Fruit fly (Drosophila melanogaster) whole organism, embryonic: ENCODE data around the gene Pka-C1.

Experiments
- Abd-B ChIP-seq: fragments of 200-800 bp; sonication (Bioruptor generic); optimal IDR thresholded peaks from 2 replicates; lab custom pipeline; 2018; ENCODE audit warnings: missing biosample characterization, mild to moderate bottlenecking, missing genetic modification characterization, moderate library complexity
- Atf3 ChIP-seq: fragments of 200-800 bp; sonication (Bioruptor generic); optimal IDR thresholded peaks from 3 replicates; lab custom pipeline; 2016; ENCODE audit warnings: missing biosample characterization, missing genetic modification characterization
- Blimp-1 ChIP-seq: fragments of 200-800 bp; sonication (Bioruptor generic); optimal IDR thresholded peaks from 3 replicates; lab custom pipeline; 2018; ENCODE audit warnings: missing biosample characterization, missing genetic modification characterization, mild to moderate bottlenecking, moderate library complexity, missing genetic modification reagents
- CG10321 ChIP-seq: fragments of 200-800 bp; sonication (Bioruptor generic); IDR thresholded peaks from 2 replicates; pipeline ENCODE4 v1.3.6; 2022; ENCODE audit warnings: missing biosample characterization, missing genetic modification characterization
- CG10366 ChIP-seq: fragments of 200-800 bp; sonication (Bioruptor generic); IDR thresholded peaks from 2 replicates; pipeline ENCODE4 v1.3.6; 2022; ENCODE audit warnings: missing biosample characterization, missing genetic modification characterization
- CG11504 ChIP-seq: fragments of 200-800 bp; sonication (Bioruptor generic); optimal IDR thresholded peaks from 3 replicates; lab custom pipeline; 2019; ENCODE audit warnings: missing biosample characterization, mild to moderate bottlenecking, missing genetic modification characterization, moderate library complexity
- CG11723 ChIP-seq: fragments of 200-800 bp; sonication (Bioruptor generic); optimal IDR thresholded peaks from 2 replicates; lab custom pipeline; 2017; ENCODE audit warnings: missing biosample characterization, mild to moderate bottlenecking, missing genetic modification characterization
- CG13296 ChIP-seq: fragments of 200-800 bp; sonication (Bioruptor generic); optimal IDR thresholded peaks from 3 replicates; lab custom pipeline; 2018; ENCODE audit warnings: missing biosample characterization, mild to moderate bottlenecking, missing genetic modification characterization
- CG14710 ChIP-seq: fragments of 200-800 bp; sonication (Bioruptor generic); optimal IDR thresholded peaks from 3 replicates; lab custom pipeline; 2019; ENCODE audit warnings: missing biosample characterization, mild to moderate bottlenecking, missing genetic modification characterization, moderate library complexity
- CG1603 ChIP-seq: fragments of 200-800 bp; sonication (Bioruptor generic); optimal IDR thresholded peaks from 2 replicates; lab custom pipeline; 2019; ENCODE audit warnings: missing biosample characterization, mild to moderate bottlenecking, missing genetic modification characterization, moderate library complexity
- CG16815 ChIP-seq: fragments of 200-800 bp; sonication (Bioruptor generic); optimal IDR thresholded peaks from 3 replicates; lab custom pipeline; 2017; ENCODE audit warnings: missing biosample characterization, mild to moderate bottlenecking, missing genetic modification characterization
- CG2129 ChIP-seq: fragments of 200-800 bp; sonication (Bioruptor generic); IDR thresholded peaks from 2 replicates; pipeline ENCODE4 v1.3.6; 2022; ENCODE audit warnings: missing biosample characterization, missing genetic modification characterization; ENCODE audit not compliant: partially characterized antibody
- CG6765 ChIP-seq: fragments of 200-800 bp; sonication (Bioruptor generic); optimal IDR thresholded peaks from 3 replicates; lab custom pipeline; 2017; ENCODE audit warnings: missing biosample characterization, mild to moderate bottlenecking, missing genetic modification characterization
- CG7271 ChIP-seq: fragments of 200-800 bp; sonication (Bioruptor generic); optimal IDR thresholded peaks from 2 replicates; lab custom pipeline; 2018; ENCODE audit warnings: missing biosample characterization, mild to moderate bottlenecking, missing genetic modification characterization, moderate library complexity
- CG8359 ChIP-seq: fragments of 200-800 bp; sonication (Bioruptor generic); optimal IDR thresholded peaks from 2 replicates; lab custom pipeline; 2017; ENCODE audit warnings: missing biosample characterization, mild to moderate bottlenecking, missing genetic modification characterization, borderline replicate concordance
- CG9727 ChIP-seq: fragments of 200-800 bp; sonication (Bioruptor generic); optimal IDR thresholded peaks from 3 replicates; lab custom pipeline; 2017; ENCODE audit warnings: missing biosample characterization, mild to moderate bottlenecking, missing genetic modification characterization
- CrebB ChIP-seq: fragments of 200-800 bp; sonication (Bioruptor generic); optimal IDR thresholded peaks from 3 replicates; lab custom pipeline; 2018; ENCODE audit warnings: missing biosample characterization, mild to moderate bottlenecking, missing genetic modification characterization
- Dref ChIP-seq: fragments of 200-800 bp; sonication (Bioruptor generic); IDR thresholded peaks from 2 replicates; pipeline ENCODE4 v1.3.6; 2022; ENCODE audit warnings: missing biosample characterization, missing genetic modification characterization
- Ets65A ChIP-seq: fragments of 200-800 bp; sonication (Bioruptor generic); peaks from one replicate; lab custom pipeline; 2016; ENCODE audit warnings: missing biosample characterization, missing genetic modification characterization
- HHEX ChIP-seq: fragments of 200-800 bp; sonication (Bioruptor generic); optimal IDR thresholded peaks from 3 replicates; lab custom pipeline; 2017; ENCODE audit warnings: missing biosample characterization, mild to moderate bottlenecking, missing genetic modification characterization, missing genetic modification reagents
- HLHmδ ChIP-seq: fragments of 200-800 bp; sonication (Bioruptor generic); optimal IDR thresholded peaks from 2 replicates; lab custom pipeline; 2018; ENCODE audit warnings: missing biosample characterization, mild to moderate bottlenecking, missing genetic modification characterization, moderate library complexity
- Hmr ChIP-seq: fragments of 200-800 bp; sonication (Bioruptor generic); optimal IDR thresholded peaks from 3 replicates; lab custom pipeline; 2017; ENCODE audit warnings: mild to moderate bottlenecking, missing biosample characterization, missing genetic modification reagents, missing genetic modification characterization
- Lim3 ChIP-seq: fragments of 200-800 bp; sonication (Bioruptor generic); IDR thresholded peaks from 2 replicates; pipeline ENCODE4 v1.3.6; 2022; ENCODE audit warnings: missing biosample characterization, missing genetic modification characterization
- Lpt ChIP-seq: fragments of >200 bp; optimal IDR thresholded peaks from 2 replicates; lab custom pipeline; 2018; ENCODE audit warnings: missing biosample characterization, missing genetic modification characterization
- Oli ChIP-seq: fragments of 200-800 bp; sonication (Bioruptor generic); optimal IDR thresholded peaks from 2 replicates; lab custom pipeline; 2018; ENCODE audit warnings: missing biosample characterization, mild to moderate bottlenecking, missing genetic modification characterization, moderate library complexity
- Spps ChIP-seq: fragments of 200-800 bp; sonication (Bioruptor generic); optimal IDR thresholded peaks from 2 replicates; lab custom pipeline; 2018; ENCODE audit warnings: missing biosample characterization, mild to moderate bottlenecking, missing genetic modification characterization
- Usf ChIP-seq: fragments of 200-800 bp; sonication (Bioruptor generic); optimal IDR thresholded peaks from 2 replicates; lab custom pipeline; 2017; ENCODE audit warnings: missing genotype, missing biosample characterization, missing genetic modification characterization
- ara ChIP-seq: fragments of 200-800 bp; sonication (Bioruptor generic); IDR thresholded peaks from 2 replicates; pipeline ENCODE4 v1.3.6; 2022; ENCODE audit warnings: missing biosample characterization, missing genetic modification characterization
- bab2 ChIP-seq: fragments of 200-800 bp; sonication (Bioruptor generic); optimal IDR thresholded peaks from 2 replicates; lab custom pipeline; 2016; ENCODE audit warnings: missing biosample characterization, missing genetic modification characterization
- danr ChIP-seq: fragments of 200-800 bp; sonication (Bioruptor generic); IDR thresholded peaks from 2 replicates; pipeline ENCODE4 v1.3.6; 2022; ENCODE audit warnings: missing biosample characterization, missing genetic modification characterization
- dmrt99B ChIP-seq: fragments of 200-800 bp; sonication (Bioruptor generic); optimal IDR thresholded peaks from 2 replicates; lab custom pipeline; 2018; ENCODE audit warnings: missing biosample characterization, mild to moderate bottlenecking, missing genetic modification characterization, moderate library complexity
- fd102C ChIP-seq: fragments of 200-800 bp; sonication (Bioruptor generic); optimal IDR thresholded peaks from 2 replicates; lab custom pipeline; 2018; ENCODE audit warnings: missing biosample characterization, mild to moderate bottlenecking, missing genetic modification characterization, moderate library complexity
- ftz-f1 ChIP-seq: fragments of 200-800 bp; sonication (Bioruptor generic); optimal IDR thresholded peaks from 2 replicates; lab custom pipeline; 2016; ENCODE audit warnings: missing biosample characterization, missing genetic modification characterization
- gsb ChIP-seq: fragments of 200-800 bp; sonication (Bioruptor generic); IDR thresholded peaks from 2 replicates; pipeline ENCODE4 v1.3.6; 2022; ENCODE audit warnings: missing biosample characterization, missing genetic modification characterization
- ham ChIP-seq: fragments of 200-800 bp; sonication (Bioruptor generic); IDR thresholded peaks from 2 replicates; pipeline ENCODE4 v1.3.6; 2022; ENCODE audit warnings: missing biosample characterization, missing genetic modification characterization
- hbn ChIP-seq: fragments of 200-800 bp; sonication (Bioruptor generic); IDR thresholded peaks from 2 replicates; pipeline ENCODE4 v1.3.6; 2022; ENCODE audit warnings: missing biosample characterization, missing genetic modification characterization; ENCODE audit not compliant: partially characterized antibody
- lov ChIP-seq, 2 experiments: fragments of 200-800 bp in 1 of 2; fragments of >200 bp in 1 of 2; sonication (Bioruptor generic) in 1 of 2; IDR thresholded peaks in 1 of 2; optimal IDR thresholded peaks in 1 of 2; 2 replicates in 1 of 2; 3 replicates in 1 of 2; pipeline versions ENCODE4 v1.3.6 to Lab custom; 2017 to 2022; ENCODE audit warnings: missing biosample characterization in 1 of 2, missing genetic modification characterization in 1 of 2
- mirr ChIP-seq: fragments of 200-800 bp; sonication (Bioruptor generic); optimal IDR thresholded peaks from 3 replicates; lab custom pipeline; 2018; ENCODE audit warnings: missing biosample characterization, mild to moderate bottlenecking, missing genetic modification characterization
- nom ChIP-seq: fragments of 200-800 bp; sonication (Bioruptor generic); optimal IDR thresholded peaks from 2 replicates; lab custom pipeline; 2017; ENCODE audit warnings: missing biosample characterization, missing genetic modification characterization, mild to moderate bottlenecking, moderate library complexity, missing genetic modification reagents
- otp ChIP-seq: fragments of 200-800 bp; sonication (Bioruptor generic); IDR thresholded peaks from 3 replicates; pipeline ENCODE4, ENCODE4 v1.3.6; 2022; ENCODE audit warnings: missing biosample characterization, missing genetic modification characterization
- pb ChIP-seq: fragments of 200-800 bp; sonication (Bioruptor generic); optimal IDR thresholded peaks from 3 replicates; lab custom pipeline; 2016; ENCODE audit warnings: missing biosample characterization, missing genetic modification characterization
- sd ChIP-seq: fragments of 200-800 bp; sonication (Bioruptor generic); optimal IDR thresholded peaks from 3 replicates; lab custom pipeline; 2018; ENCODE audit warnings: missing biosample characterization, mild to moderate bottlenecking, missing genetic modification characterization, moderate library complexity
- seq ChIP-seq: fragments of 200-800 bp; sonication (Bioruptor generic); IDR thresholded peaks from 2 replicates; pipeline ENCODE4 v1.3.6; 2022; ENCODE audit warnings: missing biosample characterization, missing genetic modification characterization
- tio ChIP-seq: fragments of 200-800 bp; sonication (Bioruptor generic); optimal IDR thresholded peaks from 2 replicates; lab custom pipeline; 2017; ENCODE audit warnings: missing biosample characterization, missing genetic modification characterization, inconsistent platforms
- trem ChIP-seq: fragments of 200-800 bp; optimal IDR thresholded peaks from 3 replicates; lab custom pipeline; 2019; ENCODE audit warnings: missing biosample characterization, mild to moderate bottlenecking, missing genetic modification characterization, moderate library complexity
- vnd ChIP-seq: fragments of 200-800 bp; sonication (Bioruptor generic); IDR thresholded peaks from 3 replicates; pipeline ENCODE4 v1.3.6; 2022; ENCODE audit warnings: missing biosample characterization, missing genetic modification characterization; ENCODE audit not compliant: partially characterized antibody
- wdn ChIP-seq: fragments of 200-800 bp; sonication (Bioruptor generic); IDR thresholded peaks from 2 replicates; pipeline ENCODE4 v1.3.6; 2022; ENCODE audit warnings: missing biosample characterization, missing genetic modification characterization
- wek ChIP-seq: fragments of 200-800 bp; sonication (Bioruptor generic); optimal IDR thresholded peaks from 3 replicates; lab custom pipeline; 2018; ENCODE audit warnings: missing biosample characterization, mild to moderate bottlenecking, missing genetic modification characterization, moderate library complexity
- zen2 ChIP-seq: fragments of 200-800 bp; sonication (Bioruptor generic); IDR thresholded peaks from 3 replicates; pipeline ENCODE4 v1.3.6; 2022; ENCODE audit warnings: missing biosample characterization, missing genetic modification characterization; ENCODE audit not compliant: partially characterized antibody

Pka-C1 gene

dm6 chr2L:9693924-9694610, 5.0 kb downstream of the Pka-C1 start (continued):
- TF ChIP-seq sd (peak; percentile 48), hbn (GFP tag; lab: Robert Waterston, UW) (no peak), Atf3 (GFP tag; lab: Kevin White, UChicago) (no peak), CG9727 (GFP tag; lab: Kevin White, UChicago) (no peak), ara (GFP tag; lab: Robert Waterston, UW) (no peak), HLHmδ (GFP tag; lab: Kevin White, UChicago) (peak; percentile 2), wek (no peak), Blimp-1 (GFP tag; lab: Kevin White, UChicago) (no peak), Hmr (GFP tag; lab: Kevin White, UChicago) (peak; percentile 30), lov (optimal IDR thresholded peaks at IDR 0.05; lab: Kevin White, UChicago) (no peak), lov (GFP tag; IDR thresholded peaks at IDR 0.05; lab: Robert Waterston, UW) (no peak), CG7271 (no peak), pb (GFP tag; lab: Kevin White, UChicago) (no peak), danr (GFP tag; lab: Robert Waterston, UW) (no peak), Oli (tag; lab: Kevin White, UChicago) (no peak), Abd-B (no peak), Dref (no peak), tio (GFP tag; lab: Kevin White, UChicago) (no peak), gsb (GFP tag; lab: Robert Waterston, UW) (no peak), fd102C (GFP tag; lab: Kevin White, UChicago) (no peak), trem (tag; lab: Kevin White, UChicago) (no peak), CG11504 (tag; lab: Kevin White, UChicago) (no peak), Usf (GFP tag; lab: Kevin White, UChicago) (no peak), bab2 (GFP tag; lab: Kevin White, UChicago) (no peak), HHEX (no peak), CG13296 (GFP tag; lab: Kevin White, UChicago) (peak; percentile 30), Lim3 (GFP tag; lab: Robert Waterston, UW) (no peak), CG8359 (GFP tag; lab: Kevin White, UChicago) (no peak), Ets65A (GFP tag; lab: Kevin White, UChicago) (no peak), wdn (GFP tag; lab: Robert Waterston, UW) (no peak), mirr (GFP tag; lab: Kevin White, UChicago) (peak; percentile 77), Lpt (GFP tag; lab: Kevin White, UChicago) (no peak), CrebB (no peak), CG11723 (GFP tag; lab: Kevin White, UChicago) (no peak), otp (GFP tag; lab: Robert Waterston, UW) (no peak), CG14710 (tag; lab: Kevin White, UChicago) (no peak), vnd (GFP tag; lab: Robert Waterston, UW) (no peak), ftz-f1 (peak; percentile 28), nom (GFP tag; lab: Kevin White, UChicago) (no peak), CG10321 (GFP tag; lab: Robert Waterston, UW) (no peak), dmrt99B (tag; lab: Kevin White, UChicago) (no peak), CG1603 (no peak), Spps (tag; lab: Kevin White, UChicago) (no peak), CG10366 (no peak), seq (GFP tag; lab: Robert Waterston, UW) (no peak), ham (GFP tag; lab: Robert Waterston, UW) (no peak), CG2129 (GFP tag; lab: Robert Waterston, UW) (no peak), zen2 (GFP tag; lab: Robert Waterston, UW) (no peak), CG6765 (GFP tag; lab: Kevin White, UChicago) (peak; percentile 13), CG16815 (GFP tag; lab: Kevin White, UChicago) (no peak)
